Fruit fly (Drosophila melanogaster) whole organism, embryonic: ENCODE data around the gene Dyrk2.

Experiments used
- Abd-B ChIP-seq: fragments of 200-800 bp; sonication (Bioruptor generic); optimal IDR thresholded peaks from 2 replicates; lab custom pipeline; 2018; ENCODE audit warnings: missing biosample characterization, mild to moderate bottlenecking, missing genetic modification characterization, moderate library complexity
- Bteb2 ChIP-seq: fragments of 200-800 bp; sonication (Bioruptor generic); optimal IDR thresholded peaks from 2 replicates; lab custom pipeline; 2016; ENCODE audit warnings: missing biosample characterization, missing genetic modification characterization
- CG10654 ChIP-seq: fragments of 200-800 bp; sonication (Bioruptor generic); optimal IDR thresholded peaks from 2 replicates; lab custom pipeline; 2016; ENCODE audit warnings: missing biosample characterization, missing genetic modification characterization
- CG11085 ChIP-seq: fragments of 200-800 bp; sonication (Bioruptor generic); IDR thresholded peaks from 2 replicates; pipeline ENCODE4 v1.3.6; 2022; ENCODE audit warnings: missing biosample characterization, missing genetic modification characterization
- CG11504 ChIP-seq: fragments of 200-800 bp; sonication (Bioruptor generic); optimal IDR thresholded peaks from 3 replicates; lab custom pipeline; 2019; ENCODE audit warnings: missing biosample characterization, mild to moderate bottlenecking, missing genetic modification characterization, moderate library complexity
- CG13424 ChIP-seq: fragments of 200-800 bp; sonication (Bioruptor generic); optimal IDR thresholded peaks from 2 replicates; lab custom pipeline; 2019; ENCODE audit warnings: missing biosample characterization, mild to moderate bottlenecking, missing genetic modification characterization, moderate library complexity
- CG13624 ChIP-seq: fragments of 200-800 bp; sonication (Bioruptor generic); optimal IDR thresholded peaks from 2 replicates; lab custom pipeline; 2016; ENCODE audit warnings: missing biosample characterization, missing genetic modification characterization
- CG13894 ChIP-seq: fragments of 200-800 bp; sonication (Bioruptor generic); optimal IDR thresholded peaks from 3 replicates; lab custom pipeline; 2018; ENCODE audit warnings: missing biosample characterization, mild to moderate bottlenecking, missing genetic modification characterization, moderate library complexity
- CG14014 ChIP-seq: fragments of 200-800 bp; sonication (Bioruptor generic); IDR thresholded peaks from 2 replicates; pipeline ENCODE4 v1.3.6; 2022; ENCODE audit warnings: missing biosample characterization, missing genetic modification characterization
- CG1529 ChIP-seq: fragments of 200-800 bp; sonication (Bioruptor generic); optimal IDR thresholded peaks from 3 replicates; lab custom pipeline; 2018; ENCODE audit warnings: missing biosample characterization, missing genetic modification characterization
- CG17186 ChIP-seq: fragments of 200-800 bp; sonication (Bioruptor generic); optimal IDR thresholded peaks from 3 replicates; lab custom pipeline; 2017; ENCODE audit warnings: missing biosample characterization, missing genetic modification reagents, missing genetic modification characterization
- CG17568 ChIP-seq: fragments of 200-800 bp; sonication (Bioruptor generic); optimal IDR thresholded peaks from 2 replicates; lab custom pipeline; 2018; ENCODE audit warnings: missing biosample characterization, mild to moderate bottlenecking, missing genetic modification characterization, moderate library complexity
- CG18011 ChIP-seq: fragments of 200-800 bp; sonication (Bioruptor generic); optimal IDR thresholded peaks from 2 replicates; lab custom pipeline; 2017; ENCODE audit warnings: missing biosample characterization, missing genetic modification characterization, mild to moderate bottlenecking, moderate library complexity, missing genotype
- CG18262 ChIP-seq: fragments of 200-800 bp; optimal IDR thresholded peaks from 3 replicates; lab custom pipeline; 2019; ENCODE audit warnings: missing biosample characterization, mild to moderate bottlenecking, missing genetic modification characterization, moderate library complexity
- CG2875 ChIP-seq: fragments of 200-800 bp; sonication (Bioruptor generic); optimal IDR thresholded peaks from 2 replicates; lab custom pipeline; 2017; ENCODE audit warnings: missing biosample characterization, mild to moderate bottlenecking, missing genetic modification characterization, missing genetic modification reagents
- CG30020 ChIP-seq: fragments of 200-800 bp; optimal IDR thresholded peaks from 2 replicates; lab custom pipeline; 2019; ENCODE audit warnings: missing biosample characterization, mild to moderate bottlenecking, missing genetic modification characterization, moderate library complexity
- CG31388 ChIP-seq: fragments of 200-800 bp; sonication (Bioruptor generic); optimal IDR thresholded peaks from 2 replicates; lab custom pipeline; 2016; ENCODE audit warnings: missing biosample characterization, missing genetic modification characterization
- CG3163 ChIP-seq: fragments of 200-800 bp; sonication (Bioruptor generic); optimal IDR thresholded peaks from 3 replicates; lab custom pipeline; 2016; ENCODE audit warnings: missing biosample characterization, missing genetic modification characterization
- CG32532 ChIP-seq: fragments of 200-800 bp; sonication (Bioruptor generic); IDR thresholded peaks from 2 replicates; pipeline ENCODE4 v1.3.6; 2022; ENCODE audit warnings: missing biosample characterization, missing genetic modification characterization
- CG4854 ChIP-seq: fragments of 200-800 bp; sonication (Bioruptor generic); optimal IDR thresholded peaks from 2 replicates; lab custom pipeline; 2016; ENCODE audit warnings: missing biosample characterization, missing genetic modification characterization, inconsistent platforms
- CG7786 ChIP-seq: fragments of 200-800 bp; sonication (Bioruptor generic); optimal IDR thresholded peaks from 2 replicates; lab custom pipeline; 2016; ENCODE audit warnings: missing biosample characterization, missing genetic modification characterization
- CG7928 ChIP-seq: fragments of 200-800 bp; sonication (Bioruptor generic); optimal IDR thresholded peaks from 2 replicates; lab custom pipeline; 2017; ENCODE audit warnings: missing biosample characterization, mild to moderate bottlenecking, missing genetic modification characterization
- CG8765 ChIP-seq: fragments of 200-800 bp; sonication (Bioruptor generic); IDR thresholded peaks from 2 replicates; pipeline ENCODE4 v1.3.6; 2022; ENCODE audit warnings: missing biosample characterization, missing genetic modification characterization
- CG9437 ChIP-seq: fragments of 200-800 bp; sonication (Bioruptor generic); optimal IDR thresholded peaks from 2 replicates; lab custom pipeline; 2018; ENCODE audit warnings: missing biosample characterization, mild to moderate bottlenecking, missing genetic modification characterization
- HLH4C ChIP-seq: fragments of 200-800 bp; sonication (Bioruptor generic); IDR thresholded peaks from 3 replicates; pipeline ENCODE4 v1.3.6; 2022; ENCODE audit warnings: missing biosample characterization, missing genetic modification characterization; ENCODE audit not compliant: partially characterized antibody
- HmgZ ChIP-seq: fragments of 200-800 bp; sonication (Bioruptor generic); optimal IDR thresholded peaks from 2 replicates; lab custom pipeline; 2018; ENCODE audit warnings: missing biosample characterization, mild to moderate bottlenecking, missing genetic modification characterization
- Med ChIP-seq: fragments of 200-800 bp; sonication (Bioruptor generic); peaks from one replicate; lab custom pipeline; 2016; ENCODE audit warnings: missing biosample characterization, missing genetic modification characterization, mild to moderate bottlenecking, inconsistent platforms, moderate library complexity
- Neu2 ChIP-seq: fragments of 200-800 bp; sonication (Bioruptor generic); optimal IDR thresholded peaks from 3 replicates; lab custom pipeline; 2016; ENCODE audit warnings: missing biosample characterization, missing genetic modification characterization, borderline replicate concordance
- PHDP ChIP-seq: fragments of 200-800 bp; sonication (Bioruptor generic); optimal IDR thresholded peaks from 3 replicates; lab custom pipeline; 2018; ENCODE audit warnings: missing biosample characterization, mild to moderate bottlenecking, missing genetic modification characterization, moderate library complexity
- Pdp1 ChIP-seq, 2 experiments: fragments of 200-800 bp; sonication (Bioruptor generic); optimal IDR thresholded peaks; 3 replicates each; lab custom pipeline; 2016; ENCODE audit warnings: missing biosample characterization in 2 of 2, missing genetic modification characterization in 2 of 2, mild to moderate bottlenecking in 1 of 2, moderate library complexity in 1 of 2
- Trl ChIP-seq, 3 experiments: fragments of >200 bp in 2 of 3; fragments of 200-800 bp in 1 of 3; sonication (Bioruptor generic) in 1 of 3; optimal IDR thresholded peaks; 2 replicates in 1 of 3; 3 replicates in 2 of 3; lab custom pipeline; 2016 to 2017; ENCODE audit warnings: missing biosample characterization in 1 of 3, missing genetic modification characterization in 1 of 3
- ab ChIP-seq: fragments of 200-800 bp; sonication (Bioruptor generic); optimal IDR thresholded peaks from 2 replicates; lab custom pipeline; 2016; ENCODE audit warnings: missing biosample characterization, missing genetic modification characterization
- ac ChIP-seq: fragments of 200-800 bp; sonication (Bioruptor generic); optimal IDR thresholded peaks from 3 replicates; lab custom pipeline; 2017; ENCODE audit warnings: missing biosample characterization, mild to moderate bottlenecking, missing genetic modification characterization
- bcd ChIP-seq: fragments of 200-800 bp; sonication (Bioruptor generic); optimal IDR thresholded peaks from 2 replicates; lab custom pipeline; 2017; ENCODE audit warnings: missing biosample characterization, mild to moderate bottlenecking, missing genetic modification characterization
- bsh ChIP-seq, 2 experiments: fragments of 200-800 bp; sonication (Bioruptor generic); optimal IDR thresholded peaks; 2 replicates each; lab custom pipeline; 2017 to 2018; ENCODE audit warnings: mild to moderate bottlenecking in 2 of 2, missing biosample characterization in 2 of 2, missing genetic modification characterization in 2 of 2, moderate library complexity in 1 of 2
- crp ChIP-seq, 2 experiments: fragments of 200-800 bp; sonication (Bioruptor generic); optimal IDR thresholded peaks; 2 replicates in 1 of 2; 3 replicates in 1 of 2; lab custom pipeline; 2017; ENCODE audit warnings: missing biosample characterization in 2 of 2, missing genetic modification characterization in 2 of 2, mild to moderate bottlenecking in 1 of 2, moderate library complexity in 1 of 2
- cwo ChIP-seq: fragments of 200-800 bp; sonication (Bioruptor generic); optimal IDR thresholded peaks from 3 replicates; lab custom pipeline; 2017; ENCODE audit warnings: missing biosample characterization, missing genetic modification characterization, mild to moderate bottlenecking, moderate library complexity, missing genetic modification reagents
- gem ChIP-seq: fragments of 200-800 bp; sonication (Bioruptor generic); optimal IDR thresholded peaks from 2 replicates; lab custom pipeline; 2019; ENCODE audit warnings: missing biosample characterization, mild to moderate bottlenecking, missing genetic modification characterization, moderate library complexity
- ind ChIP-seq: fragments of 200-800 bp; sonication (Bioruptor generic); optimal IDR thresholded peaks from 3 replicates; lab custom pipeline; 2016; ENCODE audit warnings: missing biosample characterization, missing genetic modification characterization
- inv ChIP-seq: fragments of 200-800 bp; sonication (Bioruptor generic); IDR thresholded peaks from 2 replicates; pipeline ENCODE4 v1.3.6; 2022; ENCODE audit warnings: missing biosample characterization, missing genetic modification characterization; ENCODE audit not compliant: partially characterized antibody
- mam ChIP-seq: fragments of 200-800 bp; sonication (Bioruptor generic); optimal IDR thresholded peaks from 3 replicates; lab custom pipeline; 2016; ENCODE audit warnings: missing biosample characterization, missing genetic modification characterization
- nau ChIP-seq: fragments of 200-800 bp; sonication (Bioruptor generic); optimal IDR thresholded peaks from 3 replicates; lab custom pipeline; 2017; ENCODE audit warnings: missing biosample characterization, mild to moderate bottlenecking, missing genetic modification characterization, missing genetic modification reagents
- pan ChIP-seq, 4 experiments: fragments of >200 bp in 3 of 4; fragments of 200-800 bp in 1 of 4; sonication (Bioruptor generic) in 1 of 4; optimal IDR thresholded peaks in 3 of 4; IDR thresholded peaks in 1 of 4; 2 replicates each; pipeline versions ENCODE4 v1.3.6 to Lab custom; 2017 to 2022; ENCODE audit warnings: missing biosample characterization in 2 of 4, missing genetic modification characterization in 2 of 4, mixed read lengths in 1 of 4
- psq ChIP-seq: fragments of 200-800 bp; sonication (Bioruptor generic); optimal IDR thresholded peaks from 2 replicates; lab custom pipeline; 2017; ENCODE audit warnings: missing biosample characterization, missing genetic modification characterization
- sc ChIP-seq, 3 experiments: fragments of >200 bp in 2 of 3; fragments of 200-800 bp in 1 of 3; sonication (Bioruptor generic) in 1 of 3; optimal IDR thresholded peaks; 2 replicates in 2 of 3; 3 replicates in 1 of 3; lab custom pipeline; 2017; ENCODE audit warnings: mild to moderate bottlenecking in 1 of 3, missing biosample characterization in 1 of 3, missing genetic modification characterization in 1 of 3, missing genetic modification reagents in 1 of 3
- sima ChIP-seq: fragments of 200-800 bp; sonication (Bioruptor generic); optimal IDR thresholded peaks from 2 replicates; lab custom pipeline; 2016; ENCODE audit warnings: missing biosample characterization, missing genetic modification characterization
- trem ChIP-seq: fragments of 200-800 bp; optimal IDR thresholded peaks from 3 replicates; lab custom pipeline; 2019; ENCODE audit warnings: missing biosample characterization, mild to moderate bottlenecking, missing genetic modification characterization, moderate library complexity
- unpg ChIP-seq: fragments of 200-800 bp; sonication (Bioruptor generic); optimal IDR thresholded peaks from 3 replicates; lab custom pipeline; 2018; ENCODE audit warnings: missing biosample characterization, mild to moderate bottlenecking, missing genetic modification characterization, moderate library complexity

The Dyrk2 gene

DNA sequence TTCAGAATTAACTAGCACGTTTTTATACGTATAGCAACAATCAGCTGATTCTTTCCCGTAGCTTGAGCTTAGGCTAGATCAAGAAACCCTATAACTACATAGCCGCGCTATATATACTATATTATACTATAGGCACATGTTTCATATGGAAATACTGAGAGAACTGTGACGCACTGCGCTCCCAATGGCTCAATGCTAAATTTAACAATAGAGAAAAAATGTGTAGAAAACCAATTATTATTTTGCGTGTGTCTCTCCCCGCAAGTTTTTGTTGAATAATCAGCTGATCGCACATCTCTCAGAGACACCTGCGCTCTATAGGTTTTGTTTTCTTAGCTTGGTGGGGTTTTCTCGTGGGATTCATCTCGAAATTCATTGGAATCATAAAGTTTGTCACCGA, 3.9 kb downstream of the Dyrk2 start:
- TF ChIP-seq CG13424 (tag; lab: Kevin White, UChicago) = no peak
- TF ChIP-seq ab (GFP tag; lab: Kevin White, UChicago) = no peak
- no peak for TF ChIP-seq CG14014
- no peak for TF ChIP-seq Bteb2 (GFP tag; lab: Kevin White, UChicago)
- no peak for TF ChIP-seq CG18011 (GFP tag; lab: Kevin White, UChicago)
- peak; percentile 53 for TF ChIP-seq cwo
- no peak for TF ChIP-seq inv (GFP tag; lab: Robert Waterston, UW)
- TF ChIP-seq Trl (optimal IDR thresholded peaks at IDR 0.05; lab: Kevin White, UChicago) = peak; percentile 2 to 63
- TF ChIP-seq Trl (GFP tag; optimal IDR thresholded peaks at IDR 0.05; lab: Kevin White, UChicago) = no peak
- TF ChIP-seq CG18262 (tag; lab: Kevin White, UChicago) = no peak
- 0 out of 2 replicates have a peak, but pooled peaks have one; percentile 16 for TF ChIP-seq CG32532 (GFP tag; lab: Robert Waterston, UW)
- no peak for TF ChIP-seq Abd-B (GFP tag; lab: Kevin White, UChicago)
- TF ChIP-seq CG30020 (tag; lab: Kevin White, UChicago) = no peak
- TF ChIP-seq CG7928 (GFP tag; lab: Kevin White, UChicago) = no peak
- peak in 1 of 2 experiments; percentile 41 for TF ChIP-seq crp (GFP tag; optimal IDR thresholded peaks at IDR 0.05; lab: Kevin White, UChicago)
- no peak for TF ChIP-seq bsh (GFP tag; optimal IDR thresholded peaks at IDR 0.05; lab: Kevin White, UChicago)
- no peak for TF ChIP-seq ind (GFP tag; lab: Kevin White, UChicago)
- TF ChIP-seq CG10654 (GFP tag; lab: Kevin White, UChicago) = no peak
- no peak for TF ChIP-seq CG3163 (GFP tag; lab: Kevin White, UChicago)
- no peak for TF ChIP-seq CG11504 (tag; lab: Kevin White, UChicago)
- TF ChIP-seq HLH4C = no peak
- TF ChIP-seq CG13624 = no peak
- TF ChIP-seq sc (optimal IDR thresholded peaks at IDR 0.05; lab: Kevin White, UChicago) = no peak
- TF ChIP-seq sc (GFP tag; optimal IDR thresholded peaks at IDR 0.05; lab: Kevin White, UChicago) = no peak
- no peak for TF ChIP-seq trem (tag; lab: Kevin White, UChicago)
- TF ChIP-seq Neu2 (GFP tag; lab: Kevin White, UChicago) = no peak
- TF ChIP-seq CG7786 = no peak
- TF ChIP-seq CG9437 (GFP tag; lab: Kevin White, UChicago) = no peak
- no peak for TF ChIP-seq CG4854 (GFP tag; lab: Kevin White, UChicago)
- TF ChIP-seq mam (GFP tag; lab: Kevin White, UChicago) = no peak
- TF ChIP-seq bcd (GFP tag; lab: Kevin White, UChicago) = no peak
- no peak for TF ChIP-seq CG11085 (GFP tag; lab: Robert Waterston, UW)
- peak in 1 of 2 experiments; percentile 75 for TF ChIP-seq Pdp1 (GFP tag; optimal IDR thresholded peaks at IDR 0.05; lab: Kevin White, UChicago)
- TF ChIP-seq CG8765 (GFP tag; lab: Robert Waterston, UW) = no peak
- no peak for TF ChIP-seq unpg (GFP tag; lab: Kevin White, UChicago)
- no peak for TF ChIP-seq sima (GFP tag; lab: Kevin White, UChicago)
- no peak for TF ChIP-seq CG17186 (GFP tag; lab: Kevin White, UChicago)
- TF ChIP-seq CG17568 (GFP tag; lab: Kevin White, UChicago) = no peak
- no peak for TF ChIP-seq pan (optimal IDR thresholded peaks at IDR 0.05; lab: Kevin White, UChicago)
- no peak for TF ChIP-seq pan (GFP tag; optimal IDR thresholded peaks at IDR 0.05 in 1 of 2, IDR thresholded peaks at IDR 0.05 in 1 of 2)
- TF ChIP-seq CG1529 (GFP tag; lab: Kevin White, UChicago) = no peak
- no peak for TF ChIP-seq PHDP (tag; lab: Kevin White, UChicago)
- peak; percentile 52 for TF ChIP-seq CG13894 (tag; lab: Kevin White, UChicago)
- TF ChIP-seq nau (GFP tag; lab: Kevin White, UChicago) = no peak
- TF ChIP-seq CG2875 (GFP tag; lab: Kevin White, UChicago) = no peak
- TF ChIP-seq gem (tag; lab: Kevin White, UChicago) = no peak
- no peak for TF ChIP-seq HmgZ (tag; lab: Kevin White, UChicago)
- no peak for TF ChIP-seq ac (GFP tag; lab: Kevin White, UChicago)
- no peak for TF ChIP-seq CG31388
- TF ChIP-seq Med (GFP tag; lab: Kevin White, UChicago) = peak; percentile 55
- no peak for TF ChIP-seq psq
